Worm (Caenorhabditis elegans): Measurements from ENCODE around the gene C54D10.10.

The C54D10.10 gene

DNA sequence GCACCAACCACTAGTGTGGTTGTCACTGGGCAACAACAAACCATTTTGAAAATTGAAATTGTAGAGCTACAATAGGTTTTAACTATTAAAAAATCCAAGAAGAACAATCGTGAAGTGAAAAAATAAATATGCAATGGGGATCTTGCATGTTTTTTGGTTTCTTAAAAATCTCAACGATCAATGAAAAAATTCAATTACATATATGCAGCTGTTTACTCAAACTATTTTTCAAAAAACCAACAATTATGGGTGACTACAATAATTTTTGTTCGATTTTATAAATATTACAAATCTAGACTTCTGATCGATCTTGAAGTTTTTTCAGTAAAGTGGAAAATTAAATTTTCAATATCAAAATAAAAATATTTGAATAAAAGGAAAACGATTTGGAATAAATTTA, 41.3 kb downstream of the C54D10.10 start, which contains the start of gene cdr-4:
Gene cdr-4 (minus strand): TSS at position 101 of the 400 bp plus-strand sequence.
- TF ChIP-seq nhr-6 (tag; optimal IDR thresholded peaks at IDR 0.05) (no peak), unc-62 (GFP tag; optimal IDR thresholded peaks at IDR 0.05) (no peak), mdl-1 (tag; optimal IDR thresholded peaks at IDR 0.05) (no peak)

- TF ChIP-seq mab-5 (tag; optimal IDR thresholded peaks at IDR 0.05) = no peak
- TF ChIP-seq nhr-129 (tag; optimal IDR thresholded peaks at IDR 0.05) = no peak
- TF ChIP-seq fos-1 (tag; optimal IDR thresholded peaks at IDR 0.05) = no peak
- no peak for TF ChIP-seq ama-1 (optimal IDR thresholded peaks at IDR 0.05)
- TF ChIP-seq snpc-4 (tag; optimal IDR thresholded peaks at IDR 0.05) = no peak
- no peak for TF ChIP-seq lin-39 (tag; optimal IDR thresholded peaks at IDR 0.05)
- no peak for TF ChIP-seq peb-1 (tag; optimal IDR thresholded peaks at IDR 0.05)
- TF ChIP-seq mdl-1 (tag; optimal IDR thresholded peaks at IDR 0.05) = no peak
- TF ChIP-seq gmeb-1 (tag; optimal IDR thresholded peaks at IDR 0.05) = no peak
- no peak for TF ChIP-seq nhr-11 (tag; optimal IDR thresholded peaks at IDR 0.05)
- no peak for TF ChIP-seq lsy-2 (tag; optimal IDR thresholded peaks at IDR 0.05)
- no peak for TF ChIP-seq blmp-1 (tag; optimal IDR thresholded peaks at IDR 0.05; ENCODE audit: insufficient read depth)
- no peak for TF ChIP-seq ceh-16 (tag; optimal IDR thresholded peaks at IDR 0.05)
Measured at ce11 chrV:12406514-12406913, 43.3 kb downstream of the C54D10.10 start.

ce11 chrV:12405929-12406328, 43.9 kb downstream of the C54D10.10 start, which contains the start of gene K01D12.10:
K01D12.10 (plus strand) TSS chrV:12406229.
- TF ChIP-seq ztf-1 (GFP tag; conservative IDR thresholded peaks at IDR 0.05) (no peak), ztf-11 (tag; optimal IDR thresholded peaks at IDR 0.05) (no peak), crh-2 (tag; optimal IDR thresholded peaks at IDR 0.05) (no peak), elt-1 (tag; optimal IDR thresholded peaks at IDR 0.05) (no peak), nhr-6 (tag; optimal IDR thresholded peaks at IDR 0.05) (no peak), gmeb-1 (tag; optimal IDR thresholded peaks at IDR 0.05) (no peak), C34F6.9 (tag; optimal IDR thresholded peaks at IDR 0.05) (no peak), unc-55 (GFP tag; optimal IDR thresholded peaks at IDR 0.05) (no peak), dmd-4 (tag; optimal IDR thresholded peaks at IDR 0.05) (no peak)

DNA sequence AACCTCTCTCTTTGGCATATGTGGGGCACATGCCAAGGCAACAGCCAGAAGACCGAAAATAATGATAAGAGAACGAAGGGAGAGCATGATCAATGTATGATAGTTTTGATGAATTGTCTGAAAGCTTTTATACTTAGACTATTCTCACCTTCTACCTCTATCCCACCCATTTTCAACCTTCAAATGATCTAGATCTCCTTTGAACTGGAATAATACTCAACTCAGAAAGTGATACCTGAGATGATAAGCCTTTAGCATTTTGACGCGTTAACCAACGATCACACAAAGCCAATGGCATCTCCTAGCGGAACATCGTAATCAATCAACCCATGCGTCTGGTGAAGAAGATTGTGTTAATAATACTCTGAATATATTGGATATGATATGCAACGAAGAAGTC, 45.3 kb downstream of the C54D10.10 start, which contains the start of gene K01D12.9:
Gene K01D12.9 (minus strand): TSS at position 101 of the 400 bp plus-strand sequence.
- TF ChIP-seq aly-2 (tag; optimal IDR thresholded peaks at IDR 0.05) (no peak), egl-27 (tag; optimal IDR thresholded peaks at IDR 0.05) (no peak)

- TF ChIP-seq lin-39 (tag; optimal IDR thresholded peaks at IDR 0.05) (no peak), blmp-1 (tag; optimal IDR thresholded peaks at IDR 0.05; ENCODE audit: insufficient read depth) (no peak), ceh-16 (tag; optimal IDR thresholded peaks at IDR 0.05) (no peak), nhr-10 (tag; optimal IDR thresholded peaks at IDR 0.05) (no peak)
Measured at ce11 chrV:12402355-12402754, 47.4 kb downstream of the C54D10.10 start, which contains the start of gene K01D12.8. K01D12.8 (plus strand) TSS chrV:12402655.

- TF ChIP-seq nhr-129 (tag; optimal IDR thresholded peaks at IDR 0.05) (no peak), crh-2 (tag; optimal IDR thresholded peaks at IDR 0.05) (no peak), unc-55 (GFP tag; optimal IDR thresholded peaks at IDR 0.05) (no peak), R02D3.7 (tag; optimal IDR thresholded peaks at IDR 0.05) (no peak), nhr-10 (tag; optimal IDR thresholded peaks at IDR 0.05) (no peak), mab-5 (tag; optimal IDR thresholded peaks at IDR 0.05) (no peak), skn-1 (tag; optimal IDR thresholded peaks at IDR 0.05) (no peak), lin-39 (tag; optimal IDR thresholded peaks at IDR 0.05) (no peak), C34F6.9 (tag; optimal IDR thresholded peaks at IDR 0.05) (no peak), nhr-21 (tag; optimal IDR thresholded peaks at IDR 0.05) (no peak), ceh-82 (tag; optimal IDR thresholded peaks at IDR 0.05) (no peak)
Measured at ce11 chrV:12401383-12401782, 48.4 kb downstream of the C54D10.10 start, which contains the start of gene K01D12.7. K01D12.7 (minus strand) TSS chrV:12401483.

DNA sequence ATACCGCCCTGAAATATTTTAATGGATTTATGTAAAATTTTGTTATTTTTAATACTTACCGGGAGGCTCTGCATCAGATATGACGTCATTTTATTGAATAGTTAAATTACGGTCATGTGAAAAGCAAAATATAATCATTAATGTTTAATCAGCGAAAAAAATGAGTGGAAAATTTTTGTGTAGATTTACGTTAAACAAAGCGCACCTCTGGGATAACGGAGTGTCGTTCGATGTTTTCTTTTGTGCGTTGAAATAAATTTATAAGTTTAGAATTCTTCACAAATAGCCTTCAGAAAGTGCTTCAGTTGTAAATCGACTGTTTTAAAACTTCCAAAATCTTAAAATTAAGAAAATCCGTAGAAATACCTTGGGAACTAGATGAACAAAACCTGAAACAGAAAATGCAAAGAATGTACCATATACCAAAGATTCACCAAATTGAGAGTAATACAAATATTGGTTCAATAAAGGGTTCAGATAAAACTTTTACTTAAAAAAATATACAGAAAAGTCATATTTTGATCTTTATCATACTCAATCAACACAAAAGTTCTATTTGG, 49.0 kb downstream of the C54D10.10 start, which contains the start of the genes K01D12.20 and miga-1:
Gene K01D12.20 (minus strand): TSS at position 138 of the 560 bp plus-strand sequence.
Gene miga-1 (minus strand): TSS at position 183 of the 560 bp plus-strand sequence.
- TF ChIP-seq skn-1 (tag; optimal IDR thresholded peaks at IDR 0.05) (no peak), unc-55 (GFP tag; optimal IDR thresholded peaks at IDR 0.05) (peak; percentile 54), lsy-2 (tag; optimal IDR thresholded peaks at IDR 0.05) (peak in 1 of 2 experiments; percentile 65), nhr-6 (tag; optimal IDR thresholded peaks at IDR 0.05) (no peak), alr-1 (tag; optimal IDR thresholded peaks at IDR 0.05) (no peak), ama-1 (optimal IDR thresholded peaks at IDR 0.05) (no peak), sma-9 (GFP tag; optimal IDR thresholded peaks at IDR 0.05) (peak; percentile 61), sma-9 (tag; optimal IDR thresholded peaks at IDR 0.05) (no peak), lin-39 (tag; optimal IDR thresholded peaks at IDR 0.05) (no peak), sem-4 (tag; optimal IDR thresholded peaks at IDR 0.05) (peak; percentile 12), F13H6.1 (tag; optimal IDR thresholded peaks at IDR 0.05) (no peak), R02D3.7 (tag; optimal IDR thresholded peaks at IDR 0.05) (peak; percentile 89), nhr-23 (tag; optimal IDR thresholded peaks at IDR 0.05) (no peak), nhr-129 (tag; optimal IDR thresholded peaks at IDR 0.05) (peak; percentile 13), ceh-82 (tag; optimal IDR thresholded peaks at IDR 0.05) (no peak), C34F6.9 (tag; optimal IDR thresholded peaks at IDR 0.05) (peak; percentile 57), crh-2 (tag; optimal IDR thresholded peaks at IDR 0.05) (peak; percentile 9)
